Worm (Caenorhabditis elegans): ENCODE results near the gene T05D4.5.

DNA sequence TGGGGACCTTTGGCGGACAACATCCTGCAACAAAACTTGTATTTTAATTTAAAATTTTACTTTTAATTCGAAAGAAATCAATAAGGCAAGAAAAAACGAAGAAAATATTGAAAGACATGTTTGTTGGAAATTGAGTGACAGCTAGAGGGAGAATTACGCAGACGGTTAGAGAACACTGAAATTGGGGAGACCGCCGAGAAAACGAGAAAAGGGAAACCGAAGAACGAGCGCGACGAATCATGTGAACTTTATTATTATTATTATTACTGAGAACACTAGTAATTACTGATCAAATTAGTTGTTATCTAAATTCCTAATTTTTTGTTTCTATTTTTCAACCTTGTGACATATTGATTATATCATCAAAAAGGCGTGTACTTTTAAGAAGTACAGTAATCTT lies 31.7 kb upstream of the T05D4.5 start, which contains the start of gene mmad-1:
- TF ChIP-seq elt-1 (tag; optimal IDR thresholded peaks at IDR 0.05; ENCODE audit: borderline replicate concordance, insufficient read depth) = no peak
- no peak for TF ChIP-seq nhr-237 (tag; optimal IDR thresholded peaks at IDR 0.05)
- no peak for TF ChIP-seq unc-39 (tag; optimal IDR thresholded peaks at IDR 0.05)
- TF ChIP-seq lin-13 (tag; optimal IDR thresholded peaks at IDR 0.05) = no peak
- TF ChIP-seq unc-62 (GFP tag; optimal IDR thresholded peaks at IDR 0.05) = peak; percentile 94
- TF ChIP-seq drap-1 (GFP tag; optimal IDR thresholded peaks at IDR 0.05) = no peak
- no peak for TF ChIP-seq nhr-28 (tag; optimal IDR thresholded peaks at IDR 0.05)
- no peak for TF ChIP-seq ztf-11 (tag; optimal IDR thresholded peaks at IDR 0.05)
- no peak for TF ChIP-seq elt-3 (tag; optimal IDR thresholded peaks at IDR 0.05)
- no peak for TF ChIP-seq ceh-39 (tag; optimal IDR thresholded peaks at IDR 0.05)
- no peak for TF ChIP-seq mep-1 (tag; optimal IDR thresholded peaks at IDR 0.05)
- TF ChIP-seq lin-32 (GFP tag; optimal IDR thresholded peaks at IDR 0.05) = no peak
- TF ChIP-seq sptf-1 (tag; optimal IDR thresholded peaks at IDR 0.05) = no peak
